Fruit fly (Drosophila melanogaster) ovary, adult (tissue): Measurements from ENCODE around the gene Dpck.

Experiments
- CG17801 ChIP-seq: fragments of 200-800 bp; optimal IDR thresholded peaks from 2 replicates; lab custom pipeline; 2019; ENCODE audit warnings: missing biosample characterization, mild to moderate bottlenecking, missing genetic modification characterization, moderate library complexity; ENCODE audit not compliant: partially characterized antibody

The Dpck gene

DNA sequence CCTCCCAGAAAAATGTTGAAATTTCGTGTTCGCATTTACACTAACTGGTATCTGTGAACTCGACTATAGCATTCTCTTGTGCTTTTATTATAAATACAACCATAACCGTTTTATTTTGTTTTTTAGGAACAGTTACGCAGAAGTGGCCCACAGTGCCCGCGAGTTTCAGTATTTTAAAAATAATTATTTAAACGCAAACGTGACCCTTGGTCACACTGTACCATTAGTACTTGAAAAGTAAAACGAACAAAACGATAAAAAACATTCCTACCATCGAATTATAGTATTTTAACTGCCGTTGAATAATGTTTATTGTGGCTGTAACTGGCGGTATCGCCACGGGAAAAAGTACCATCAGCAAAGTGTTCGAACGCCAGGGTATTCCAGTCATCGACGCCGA lies at the start of gene Dpck:
Gene Dpck (plus strand): TSS at position 211 of the 400 bp plus-strand sequence.
- peak; percentile 80 for TF ChIP-seq CG17801

dm6 chr3R:7033707-7034106 lies 48.3 kb upstream of the Dpck start:
- TF ChIP-seq CG17801 = no peak

- TF ChIP-seq CG17801 = no peak
Measured at dm6 chr3R:7034440-7034839, 47.5 kb upstream of the Dpck start.

dm6 chr3R:7035703-7036266 lies 46.2 kb upstream of the Dpck start:
- TF ChIP-seq CG17801 = no peak

DNA sequence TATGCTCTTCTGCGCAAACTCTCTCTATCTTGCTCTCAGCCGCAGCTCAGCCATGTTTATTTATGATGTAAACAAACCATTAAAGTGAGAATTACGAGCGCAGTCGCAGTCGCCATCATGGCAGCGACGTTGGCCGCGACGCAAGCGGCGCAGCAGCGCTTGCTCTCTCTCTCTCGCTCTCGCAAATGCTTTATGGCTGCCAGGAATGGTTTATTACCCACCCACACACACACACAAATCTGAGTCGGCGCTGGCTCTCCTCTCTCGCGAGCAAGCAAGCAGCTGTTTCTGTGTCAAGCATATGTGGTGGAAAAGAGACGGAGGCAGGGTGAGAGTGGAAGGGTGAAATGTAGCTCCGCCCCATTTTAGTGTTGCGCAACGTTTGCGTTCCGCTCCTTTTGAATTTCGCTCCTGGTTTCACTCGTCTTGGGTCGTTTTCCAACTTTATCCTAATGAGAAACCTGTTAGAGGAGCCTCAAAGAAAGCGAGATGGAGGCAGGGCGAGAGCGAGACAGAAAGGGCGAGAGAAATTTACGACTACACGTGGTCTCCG lies 44.7 kb upstream of the Dpck start:
- TF ChIP-seq CG17801 = no peak

DNA sequence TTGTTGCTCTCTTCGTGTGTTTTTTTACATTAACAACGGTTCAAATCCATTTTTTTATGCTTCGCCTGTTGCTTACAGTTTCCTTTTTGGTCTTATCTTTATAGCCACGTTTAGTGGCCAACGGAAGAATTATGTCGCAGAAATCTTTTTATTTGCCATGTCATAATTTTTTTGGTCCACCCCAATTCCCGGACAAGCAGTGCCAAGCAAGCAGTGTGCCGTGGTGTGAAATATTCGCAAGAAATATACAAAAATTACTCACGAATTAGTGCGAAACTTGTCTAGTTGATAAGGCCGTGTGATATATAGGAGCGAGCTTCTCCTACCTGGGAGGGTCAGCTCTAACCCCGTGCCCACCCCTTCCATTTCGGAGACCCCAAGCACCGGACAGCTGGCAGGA lies 41.1 kb upstream of the Dpck start:
- TF ChIP-seq CG17801 = no peak

DNA sequence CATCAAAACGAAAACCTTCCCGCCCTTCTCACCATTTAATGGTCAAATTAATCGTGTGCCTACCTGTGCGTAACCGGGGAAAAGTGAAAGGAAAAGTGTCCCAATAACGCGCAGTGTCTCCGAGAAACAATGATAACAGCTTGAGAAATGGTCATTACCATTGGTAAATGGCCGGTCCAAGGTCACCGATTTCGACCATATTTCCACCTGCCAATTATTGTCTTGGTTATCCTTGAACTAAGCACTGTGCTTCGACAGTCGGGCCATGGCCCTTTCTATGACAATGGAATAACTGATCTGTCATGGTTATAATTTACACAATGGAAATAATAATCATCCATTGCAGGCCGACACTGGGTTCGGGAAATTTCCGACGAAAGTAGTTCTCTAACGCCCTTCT lies 38.0 kb upstream of the Dpck start:
- no peak for TF ChIP-seq CG17801

DNA sequence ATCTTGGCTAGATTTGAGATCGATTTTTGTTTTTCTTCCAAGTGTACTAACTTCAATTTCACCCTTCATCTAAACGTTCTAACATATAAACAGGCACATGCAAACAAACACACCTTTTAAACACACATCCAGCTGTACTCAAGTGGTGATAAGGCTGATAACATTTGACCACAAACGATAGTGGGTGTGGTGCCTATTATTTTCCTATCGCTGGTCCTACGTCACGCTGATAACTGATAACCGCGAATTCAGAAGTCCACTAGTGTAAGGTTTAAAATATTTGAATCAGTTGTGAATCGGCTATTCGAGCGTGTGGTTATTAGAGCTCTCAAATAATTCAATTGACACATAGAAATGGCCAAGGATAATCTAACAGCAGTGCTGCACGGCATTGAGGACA lies 29.7 kb upstream of the Dpck start, which contains the start of gene Sodh1:
Gene Sodh1 (plus strand): TSS at position 94 of the 400 bp plus-strand sequence.
- no peak for TF ChIP-seq CG17801

DNA sequence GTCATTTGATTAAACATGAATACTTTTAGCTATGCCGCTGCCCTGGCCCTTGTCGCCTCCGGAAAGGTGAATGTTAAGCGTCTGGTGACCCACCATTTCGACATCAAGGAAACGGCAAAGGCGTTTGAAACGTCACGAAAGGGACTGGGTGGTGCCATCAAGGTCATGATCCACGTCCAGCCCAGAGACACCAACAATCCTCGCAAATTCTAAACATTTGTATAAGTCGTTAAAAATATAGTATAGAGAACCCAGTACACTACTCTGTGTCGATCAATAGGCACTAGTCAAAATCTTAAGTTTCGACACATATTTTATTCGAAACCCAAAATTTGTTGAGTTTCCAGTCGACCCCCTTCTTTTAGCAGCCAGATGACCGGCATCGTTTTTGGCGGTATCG lies 27.7 kb upstream of the Dpck start, which contains the start of gene CG1979:
Gene CG1979 (plus strand): TSS at position 301 of the 400 bp plus-strand sequence.
- no peak for TF ChIP-seq CG17801

DNA sequence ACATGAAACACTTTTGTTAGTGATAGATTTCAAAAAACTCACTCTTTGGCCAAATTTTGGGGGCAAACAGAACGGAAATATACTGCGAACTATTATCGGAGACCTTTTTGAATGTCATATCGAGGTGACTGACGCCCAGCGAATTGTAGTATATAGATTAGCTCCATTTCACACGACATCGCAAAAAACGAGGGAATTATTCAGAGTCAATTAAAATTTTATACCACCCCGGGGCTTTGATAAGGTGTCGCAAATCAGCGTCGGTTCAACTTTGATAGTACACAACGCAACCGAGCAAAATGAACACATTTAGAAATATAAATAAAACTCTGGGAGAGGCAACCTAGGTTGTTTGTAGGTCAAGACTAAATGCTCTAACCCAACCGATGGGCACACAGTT lies 24.0 kb upstream of the Dpck start:
- no peak for TF ChIP-seq CG17801

dm6 chr3R:7059015-7059414 lies 23.0 kb upstream of the Dpck start, which contains the start of gene dj:
Gene dj (plus strand): TSS chr3R:7059315.
- no peak for TF ChIP-seq CG17801

dm6 chr3R:7060467-7060866 lies 21.5 kb upstream of the Dpck start, which contains the start of gene djl:
Gene djl (plus strand): TSS chr3R:7060767.
- TF ChIP-seq CG17801 = no peak

DNA sequence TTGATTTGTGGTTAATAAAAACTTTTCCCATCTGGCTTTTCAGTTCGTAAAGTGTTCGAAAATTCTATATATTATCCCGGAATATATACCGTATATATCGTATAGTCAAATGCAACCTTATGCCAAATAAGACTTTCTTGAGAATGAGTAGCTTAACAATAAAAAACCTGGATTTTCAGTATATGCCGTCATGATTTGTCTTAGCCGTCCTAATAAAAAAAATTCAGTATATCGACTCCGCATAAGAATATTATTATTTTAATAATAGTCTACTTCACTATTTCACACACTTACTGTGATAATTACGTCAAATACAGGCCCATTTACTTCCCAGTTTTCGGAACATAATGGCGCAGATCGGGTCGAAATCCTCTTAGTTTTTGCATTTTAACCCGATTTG lies 20.1 kb upstream of the Dpck start, which contains the start of gene Mst84B:
Gene Mst84B (plus strand): TSS at position 301 of the 400 bp plus-strand sequence.
- TF ChIP-seq CG17801 = no peak

dm6 chr3R:7066267-7066666 lies 15.7 kb upstream of the Dpck start:
- no peak for TF ChIP-seq CG17801

- peak; percentile 87 for TF ChIP-seq CG17801
Measured at dm6 chr3R:7067092-7067491, 14.9 kb upstream of the Dpck start, which contains the start of the genes CG1105 and CG1965. Gene CG1105 (minus strand): TSS chr3R:7067136. Gene CG1965 (plus strand): TSS chr3R:7067401.

DNA sequence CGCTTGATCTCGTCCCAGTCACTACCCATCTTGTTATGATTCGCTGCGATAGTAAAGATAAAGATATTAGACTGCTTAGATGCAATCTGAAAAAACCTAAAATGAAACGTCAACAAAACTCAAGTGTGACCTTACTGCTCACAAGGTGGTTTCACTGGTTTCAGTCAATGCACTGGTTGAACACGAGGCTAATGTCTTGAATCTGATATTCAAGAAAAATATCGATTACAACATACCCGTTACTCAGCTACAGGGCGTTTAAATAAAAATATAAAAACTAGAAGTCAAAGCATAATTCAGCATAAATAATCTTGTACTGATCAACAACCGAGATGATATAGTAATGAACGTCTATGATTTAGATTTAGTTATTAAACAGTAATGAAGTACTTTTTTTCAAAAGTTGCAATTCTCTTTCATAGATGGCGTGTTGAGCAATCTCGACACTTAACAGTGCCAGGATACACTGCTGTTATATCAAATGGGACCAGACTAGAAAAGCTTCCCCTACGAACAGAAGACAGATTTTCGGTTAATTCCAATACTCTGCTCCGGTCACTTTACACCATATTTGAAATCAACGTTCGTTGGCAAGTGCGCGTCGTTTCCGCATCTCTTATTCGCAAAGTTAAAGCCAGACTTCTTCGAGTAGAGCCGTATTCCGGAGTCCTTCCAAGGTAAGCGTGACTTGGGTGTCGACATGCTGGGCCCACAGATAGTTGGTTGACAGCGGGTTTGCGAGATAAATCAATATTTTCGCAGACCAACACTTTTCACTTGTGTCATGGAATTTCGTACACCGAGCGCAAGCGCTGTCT lies 7.5 kb upstream of the Dpck start, which contains the start of the genes Ufl1 and CG1943:
Gene Ufl1 (minus strand): TSS at position 156 of the 818 bp plus-strand sequence.
Gene CG1943 (plus strand): TSS at position 563 of the 818 bp plus-strand sequence.
- peak; percentile 41 for TF ChIP-seq CG17801

DNA sequence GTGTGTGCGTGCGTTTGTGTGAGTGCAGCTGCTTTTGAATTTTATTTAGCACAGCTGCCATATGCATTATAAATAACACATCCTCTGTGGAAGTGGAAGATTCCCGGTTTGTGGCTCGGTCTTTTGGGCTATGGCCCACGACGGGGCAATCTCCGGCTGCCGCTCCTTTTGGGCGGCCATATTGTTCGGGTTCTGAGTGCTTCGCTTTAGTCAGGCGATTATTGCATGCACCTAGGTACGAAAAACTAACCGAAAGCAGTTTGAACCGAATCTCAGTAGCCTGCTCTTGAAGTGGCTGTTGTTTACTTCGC lies 6.9 kb upstream of the Dpck start:
- no peak for TF ChIP-seq CG17801
